Worm (Caenorhabditis elegans): ENCODE results near the gene tiar-2.

ce11 chrII:12727871-12728270 is 40.6 kb upstream of the tiar-2 start:
- TF ChIP-seq him-1 (tag; optimal IDR thresholded peaks at IDR 0.05) (no peak), dao-5 (tag; optimal IDR thresholded peaks at IDR 0.05) (no peak)

All from whole organism, L4/young adult.